Fruit fly (Drosophila melanogaster): Measurements from ENCODE around the gene Sec71.

The Sec71 gene

DNA sequence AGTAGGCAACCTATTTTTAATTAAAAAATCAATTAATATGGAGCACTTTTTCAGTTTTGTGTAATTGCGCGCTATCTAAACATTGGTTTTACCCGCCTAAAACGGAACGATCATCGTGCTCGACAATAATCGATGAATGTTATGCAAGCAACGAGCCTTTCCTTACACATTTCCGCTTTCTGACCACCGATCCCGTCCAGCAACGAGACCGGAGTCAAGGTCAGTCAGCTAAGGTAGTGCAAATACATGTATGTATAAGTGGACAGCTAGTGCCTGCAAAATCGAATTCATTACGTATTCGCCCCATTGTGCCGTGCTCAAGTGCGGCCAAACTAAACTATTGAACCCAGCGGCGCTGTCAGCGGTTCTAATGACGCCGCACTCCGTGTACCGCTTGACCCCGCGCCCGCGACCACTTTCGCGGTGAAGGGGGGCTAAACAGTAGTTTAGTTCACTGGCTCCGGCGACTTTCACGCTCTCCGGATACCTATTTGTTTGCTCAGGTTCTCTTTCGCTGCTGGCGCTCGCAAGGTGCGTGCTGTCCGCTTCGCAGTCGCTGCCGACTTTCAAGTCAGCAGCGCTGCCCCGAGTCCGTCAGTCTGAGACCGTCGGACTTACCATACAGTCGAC, 9.8 kb downstream of the Sec71 start, which contains the start of gene CAH1 (continued):
- TF ChIP-seq CG6854 (GFP tag; optimal IDR thresholded peaks at IDR 0.05) (no peak), CG6689 (GFP tag; IDR thresholded peaks at IDR 0.05) (no peak), HmgD (GFP tag; optimal IDR thresholded peaks at IDR 0.05) (no peak), disco-r (GFP tag; optimal IDR thresholded peaks at IDR 0.05) (no peak), seq (GFP tag; IDR thresholded peaks at IDR 0.05) (no peak), CG3847 (GFP tag; IDR thresholded peaks at IDR 0.05) (no peak), so (GFP tag; IDR thresholded peaks at IDR 0.05) (no peak), luna (GFP tag; optimal IDR thresholded peaks at IDR 0.05) (no peak), Oli (tag; optimal IDR thresholded peaks at IDR 0.05) (no peak), CG10366 (GFP tag; IDR thresholded peaks at IDR 0.05) (no peak), CG2120 (GFP tag; optimal IDR thresholded peaks at IDR 0.05) (no peak), CG30403 (GFP tag; optimal IDR thresholded peaks at IDR 0.05) (no peak), mirr (GFP tag; optimal IDR thresholded peaks at IDR 0.05) (no peak), CG1024 (GFP tag; IDR thresholded peaks at IDR 0.05) (no peak), Awh (GFP tag; IDR thresholded peaks at IDR 0.05) (no peak), Oaz (GFP tag; IDR thresholded peaks at IDR 0.05) (no peak), hth (optimal IDR thresholded peaks at IDR 0.05) (no peak), CG34422 (GFP tag; IDR thresholded peaks at IDR 0.05) (no peak), Opbp (GFP tag; IDR thresholded peaks at IDR 0.05; ENCODE audit: partially characterized antibody) (no peak), CG14710 (tag; optimal IDR thresholded peaks at IDR 0.05) (no peak), ftz-f1 (GFP tag; optimal IDR thresholded peaks at IDR 0.05) (peak; percentile 63), Hr51 (GFP tag; optimal IDR thresholded peaks at IDR 0.05) (no peak), stc (GFP tag; IDR thresholded peaks at IDR 0.05) (no peak), ac (GFP tag; optimal IDR thresholded peaks at IDR 0.05) (no peak), Mrtf (GFP tag; IDR thresholded peaks at IDR 0.05) (no peak), Camta (GFP tag; optimal IDR thresholded peaks at IDR 0.05) (no peak), CG17912 (GFP tag; optimal IDR thresholded peaks at IDR 0.05) (no peak), CG7271 (tag; optimal IDR thresholded peaks at IDR 0.05) (no peak), NK7.1 (GFP tag; optimal IDR thresholded peaks at IDR 0.05) (no peak), CG10543 (GFP tag; optimal IDR thresholded peaks at IDR 0.05) (peak; percentile 41)

- TF ChIP-seq pzg (GFP tag; optimal IDR thresholded peaks at IDR 0.05): no peak
- no peak for TF ChIP-seq hbn (GFP tag; IDR thresholded peaks at IDR 0.05; ENCODE audit: partially characterized antibody)
- TF ChIP-seq pros (GFP tag; optimal IDR thresholded peaks at IDR 0.05): no peak
- TF ChIP-seq CG33213 (GFP tag; optimal IDR thresholded peaks at IDR 0.05): no peak
- TF ChIP-seq gcm (GFP tag; optimal IDR thresholded peaks at IDR 0.05): no peak
- no peak for TF ChIP-seq jing (GFP tag; optimal IDR thresholded peaks at IDR 0.05)
- TF ChIP-seq da (GFP tag; optimal IDR thresholded peaks at IDR 0.05): no peak
- no peak for TF ChIP-seq peb (GFP tag; IDR thresholded peaks at IDR 0.05)
- no peak for TF ChIP-seq CG4854 (GFP tag; optimal IDR thresholded peaks at IDR 0.05)
- TF ChIP-seq CG43689 (GFP tag; IDR thresholded peaks at IDR 0.05): no peak
- TF ChIP-seq CG15601 (tag; optimal IDR thresholded peaks at IDR 0.05): no peak
- TF ChIP-seq unc-4 (GFP tag; IDR thresholded peaks at IDR 0.05; ENCODE audit: partially characterized antibody): no peak
- peak; percentile 38 for TF ChIP-seq CG12769 (tag; optimal IDR thresholded peaks at IDR 0.05)
- TF ChIP-seq MESR4 (GFP tag; optimal IDR thresholded peaks at IDR 0.05): no peak
- TF ChIP-seq ATbp (GFP tag; optimal IDR thresholded peaks at IDR 0.05): no peak
- TF ChIP-seq Deaf1 (tag; optimal IDR thresholded peaks at IDR 0.05): peak; percentile 82
- no peak for TF ChIP-seq Atf6 (GFP tag; IDR thresholded peaks at IDR 0.05)
- TF ChIP-seq eyg (GFP tag; optimal IDR thresholded peaks at IDR 0.05): no peak
- no peak for TF ChIP-seq gcm2 (GFP tag; optimal IDR thresholded peaks at IDR 0.05)
- peak; percentile 75 for TF ChIP-seq sd (tag; optimal IDR thresholded peaks at IDR 0.05)
- TF ChIP-seq sens-2 (GFP tag; IDR thresholded peaks at IDR 0.05): no peak
These were observed 10.7 kb downstream of the Sec71 start for dm6 chr2L:13803805-13804560.

Data from whole organism, embryonic.